Worm (Caenorhabditis elegans) whole organism, late embryonic: Measurements from ENCODE around the gene T05B11.4.

Experiments
- ceh-9 ChIP-seq: sonication (generic microtip); optimal IDR thresholded peaks from 2 replicates; lab custom pipeline; 2016; ENCODE audit warnings: mild to moderate bottlenecking, missing genetic modification characterization, inconsistent platforms, missing compliant biosample characterization
- elt-2 ChIP-seq: sonication (generic microtip); optimal IDR thresholded peaks from 2 replicates; lab custom pipeline; 2016; ENCODE audit warnings: missing genetic modification reagents, missing genetic modification characterization, missing compliant biosample characterization
- eyg-1 ChIP-seq: sonication (generic microtip); optimal IDR thresholded peaks from 2 replicates; lab custom pipeline; 2016; ENCODE audit warnings: missing genotype, missing genetic modification characterization, missing compliant biosample characterization
- fax-1 ChIP-seq: sonication (generic microtip); optimal IDR thresholded peaks from 2 replicates; lab custom pipeline; 2016; ENCODE audit warnings: missing genotype, missing genetic modification characterization, missing compliant biosample characterization
- sox-4 ChIP-seq: sonication (generic microtip); optimal IDR thresholded peaks from 2 replicates; lab custom pipeline; 2017; ENCODE audit warnings: mild to moderate bottlenecking, missing genetic modification characterization, inconsistent platforms, missing compliant biosample characterization
- tbx-2 ChIP-seq: sonication (generic microtip); optimal IDR thresholded peaks from 2 replicates; lab custom pipeline; 2016; ENCODE audit warnings: missing genetic modification characterization, missing compliant biosample characterization
- unc-3 ChIP-seq, 2 experiments: fragments of 200-800 bp in 1 of 2; sonication (Bioruptor generic) in 1 of 2; sonication (generic microtip) in 1 of 2; conservative IDR thresholded peaks in 1 of 2; optimal IDR thresholded peaks in 1 of 2; 2 replicates each; pipeline versions ENCODE4 v1.3.6 to Lab custom; 2016 to 2022; ENCODE audit warnings: missing compliant biosample characterization in 2 of 2, missing genetic modification characterization in 2 of 2, missing genetic modification reagents in 1 of 2
- unc-86 ChIP-seq: sonication (generic microtip); optimal IDR thresholded peaks from 2 replicates; lab custom pipeline; 2016; ENCODE audit warnings: missing genetic modification characterization, missing compliant biosample characterization

DNA sequence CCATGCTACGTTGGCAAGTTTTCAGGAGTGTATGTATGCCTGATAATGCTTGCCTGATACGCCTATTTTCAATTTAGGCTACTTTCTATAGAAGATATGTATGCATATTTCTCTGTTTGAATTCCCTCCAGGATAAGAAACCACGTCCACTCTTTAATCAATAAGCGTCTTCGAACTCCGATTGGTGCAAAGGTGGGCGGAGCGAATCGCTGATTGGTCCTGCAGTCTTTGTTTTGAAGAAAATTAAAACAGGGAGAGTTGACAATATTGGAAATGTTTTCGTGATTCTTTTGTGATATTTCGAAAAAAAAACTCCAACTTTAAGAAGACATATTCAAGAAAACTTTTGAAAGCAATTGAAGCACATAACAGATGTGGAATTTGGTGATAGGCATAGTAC, 7.4 kb upstream of the T05B11.4 start:
- TF ChIP-seq eyg-1 (tag; lab: Kevin White, UChicago) (no peak), tbx-2 (tag; lab: Kevin White, UChicago) (no peak), unc-3 (GFP tag; conservative IDR thresholded peaks at IDR 0.05; lab: Robert Waterston, UW) (no peak), unc-3 (tag; optimal IDR thresholded peaks at IDR 0.05; lab: Kevin White, UChicago) (no peak), ceh-9 (tag; lab: Kevin White, UChicago) (no peak), sox-4 (no peak), elt-2 (tag; lab: Kevin White, UChicago) (no peak), fax-1 (tag; lab: Kevin White, UChicago) (no peak), unc-86 (tag; lab: Kevin White, UChicago) (no peak)
